Worm (Caenorhabditis elegans): ENCODE results near the gene F59B10.5.
A peak's percentile ranks its signal among the peaks of the same experiment; 100 is the strongest.

Gene F59B10.5

DNA sequence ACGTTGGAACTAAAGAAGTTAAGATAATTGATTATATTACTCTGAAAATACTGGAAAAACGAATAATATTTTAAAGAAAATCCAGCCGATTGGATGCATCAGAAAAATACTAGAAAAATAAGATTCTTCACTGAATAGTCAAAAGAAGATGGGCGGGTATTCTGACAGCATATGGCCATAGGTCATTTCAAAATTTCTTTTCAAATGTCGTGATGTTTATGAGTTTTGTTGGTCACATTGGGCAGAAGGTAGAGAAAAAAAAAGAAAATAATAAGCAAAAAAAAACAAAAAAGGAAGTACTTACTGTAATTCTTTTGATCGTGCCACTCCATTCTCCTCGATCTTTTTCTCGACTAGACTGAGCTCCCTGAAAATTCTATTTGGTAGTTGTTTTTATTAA lies at the start of gene F59B10.5:
F59B10.5 (minus strand) TSS at position 101 of the 400 bp plus-strand sequence.
- no peak for TF ChIP-seq unc-62 (GFP tag; optimal IDR thresholded peaks at IDR 0.05)

DNA sequence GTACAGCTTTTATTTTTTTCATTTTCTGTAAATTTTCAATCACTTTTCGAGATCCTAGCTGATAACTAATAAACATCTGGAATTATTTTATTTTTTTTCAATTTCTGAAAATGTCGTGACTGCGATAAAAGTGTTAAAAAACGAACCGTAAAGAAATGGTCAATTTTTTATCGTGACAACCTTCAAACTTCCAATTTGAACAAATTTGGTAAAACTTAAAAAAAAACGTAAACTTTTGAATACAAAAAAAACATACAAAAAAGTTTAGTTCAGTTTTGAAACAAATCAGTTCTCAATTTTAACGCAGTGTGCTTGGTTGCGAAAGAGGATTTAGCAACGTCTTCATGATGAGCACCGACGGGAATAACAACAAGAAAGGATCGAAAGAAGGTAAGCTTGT lies 48.5 kb upstream of the F59B10.5 start, which contains the start of gene C06A1.3:
C06A1.3 (plus strand) TSS at position 301 of the 400 bp plus-strand sequence.
- no peak for TF ChIP-seq unc-62 (GFP tag; optimal IDR thresholded peaks at IDR 0.05)

DNA sequence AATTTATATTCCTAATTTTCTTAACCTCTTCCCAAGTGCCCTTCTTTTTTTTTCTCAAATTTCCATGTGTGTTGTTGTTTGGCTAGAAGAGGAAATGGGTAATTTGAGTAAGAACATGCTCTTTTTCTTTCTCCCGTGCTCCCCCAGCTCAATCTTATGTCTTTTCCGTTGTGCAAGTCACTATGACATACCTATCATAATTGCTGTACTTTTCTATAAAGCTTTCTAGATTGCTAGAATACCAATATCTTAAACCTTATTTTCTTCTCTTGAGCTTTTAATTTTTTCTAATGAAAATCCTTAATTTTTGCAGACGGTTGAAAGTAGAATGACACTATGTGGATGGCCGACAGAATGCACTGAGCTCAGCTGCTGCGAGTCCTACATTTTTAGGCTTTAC lies 46.8 kb upstream of the F59B10.5 start, which contains the start of gene txt-13:
txt-13 (plus strand) TSS at position 301 of the 400 bp plus-strand sequence.
- no peak for TF ChIP-seq unc-62 (GFP tag; optimal IDR thresholded peaks at IDR 0.05)

ce11 chrII:10569498-10569897 lies 46.0 kb upstream of the F59B10.5 start:
- TF ChIP-seq unc-62 (GFP tag; optimal IDR thresholded peaks at IDR 0.05) = no peak

ce11 chrII:10566458-10566857 lies 43.0 kb upstream of the F59B10.5 start:
- no peak for TF ChIP-seq unc-62 (GFP tag; optimal IDR thresholded peaks at IDR 0.05)

DNA sequence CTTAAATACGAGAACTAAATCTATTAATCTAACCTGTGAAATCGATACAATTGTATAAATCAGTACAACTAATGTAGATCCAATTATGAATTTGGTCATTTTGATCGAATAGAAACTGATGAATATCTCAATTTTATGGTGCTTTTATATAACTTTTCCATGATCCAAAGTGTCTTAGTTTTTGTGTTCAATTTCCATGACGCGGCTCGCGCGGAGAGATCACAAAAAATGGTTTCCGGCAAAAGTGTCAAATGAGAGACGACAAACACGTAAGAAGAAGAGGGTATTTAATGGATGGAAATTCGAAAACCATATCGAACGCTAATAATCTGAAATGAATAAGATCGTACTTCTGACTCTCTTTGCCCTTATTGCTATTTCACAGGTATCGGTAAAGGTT lies 41.1 kb upstream of the F59B10.5 start, which contains the start of the genes C06A1.6 and C06A1.7:
C06A1.6 (minus strand) TSS at position 101 of the 400 bp plus-strand sequence.
C06A1.7 (plus strand) TSS at position 314 of the 400 bp plus-strand sequence.
- no peak for TF ChIP-seq unc-62 (GFP tag; optimal IDR thresholded peaks at IDR 0.05)

- peak; percentile 74 for TF ChIP-seq unc-62 (GFP tag; optimal IDR thresholded peaks at IDR 0.05)
Measured at ce11 chrII:10563368-10563767, 39.9 kb upstream of the F59B10.5 start, which contains the start of gene cdc-48.1. TSS of gene cdc-48.1 (minus strand) at chrII:10563407.

DNA sequence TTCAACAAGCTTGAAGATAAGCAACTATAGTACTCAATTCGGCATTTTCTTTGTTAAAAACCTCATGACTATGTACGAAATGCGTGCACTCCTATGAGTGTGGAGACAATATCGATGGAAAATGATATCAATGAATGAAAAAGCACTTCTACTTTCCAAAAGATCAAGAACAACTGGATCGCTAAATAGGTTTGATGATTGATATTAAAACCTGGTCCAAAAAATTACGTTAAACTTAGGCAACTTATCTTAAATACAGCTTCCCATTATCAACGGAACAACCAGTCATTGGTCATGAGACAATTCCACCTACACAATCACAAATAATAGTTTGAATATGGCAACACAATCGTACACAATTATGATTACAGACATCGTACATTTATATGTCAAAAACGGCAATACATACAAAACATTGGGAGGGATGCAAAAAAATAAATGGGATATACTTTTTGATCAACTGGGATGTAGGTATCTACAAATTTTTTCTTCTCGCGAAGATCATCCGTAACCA lies 36.2 kb upstream of the F59B10.5 start:
- TF ChIP-seq unc-62 (GFP tag; optimal IDR thresholded peaks at IDR 0.05) = no peak

ce11 chrII:10558962-10559415 lies 35.5 kb upstream of the F59B10.5 start:
- no peak for TF ChIP-seq unc-62 (GFP tag; optimal IDR thresholded peaks at IDR 0.05)

ce11 chrII:10558345-10558744 lies 34.9 kb upstream of the F59B10.5 start:
- no peak for TF ChIP-seq unc-62 (GFP tag; optimal IDR thresholded peaks at IDR 0.05)

DNA sequence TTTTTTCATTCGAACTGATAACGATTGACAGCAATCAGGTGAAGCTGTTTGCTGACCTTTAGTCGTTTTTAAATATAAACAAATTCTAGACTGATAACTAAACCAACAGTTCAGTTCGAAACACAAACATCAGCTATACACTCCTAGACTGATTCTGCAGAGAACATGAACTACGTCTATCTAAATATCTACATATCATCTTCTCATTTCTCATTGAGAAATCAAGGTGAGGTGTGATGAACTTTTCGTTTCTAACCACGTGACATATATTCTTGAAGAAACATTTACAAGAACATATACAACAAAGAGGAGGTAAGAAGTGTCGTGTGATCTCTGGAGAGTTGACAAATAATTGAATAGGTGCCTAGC lies 33.7 kb upstream of the F59B10.5 start:
- TF ChIP-seq unc-62 (GFP tag; optimal IDR thresholded peaks at IDR 0.05) = no peak

ce11 chrII:10556550-10557205 lies 33.2 kb upstream of the F59B10.5 start:
- TF ChIP-seq unc-62 (GFP tag; optimal IDR thresholded peaks at IDR 0.05) = no peak

DNA sequence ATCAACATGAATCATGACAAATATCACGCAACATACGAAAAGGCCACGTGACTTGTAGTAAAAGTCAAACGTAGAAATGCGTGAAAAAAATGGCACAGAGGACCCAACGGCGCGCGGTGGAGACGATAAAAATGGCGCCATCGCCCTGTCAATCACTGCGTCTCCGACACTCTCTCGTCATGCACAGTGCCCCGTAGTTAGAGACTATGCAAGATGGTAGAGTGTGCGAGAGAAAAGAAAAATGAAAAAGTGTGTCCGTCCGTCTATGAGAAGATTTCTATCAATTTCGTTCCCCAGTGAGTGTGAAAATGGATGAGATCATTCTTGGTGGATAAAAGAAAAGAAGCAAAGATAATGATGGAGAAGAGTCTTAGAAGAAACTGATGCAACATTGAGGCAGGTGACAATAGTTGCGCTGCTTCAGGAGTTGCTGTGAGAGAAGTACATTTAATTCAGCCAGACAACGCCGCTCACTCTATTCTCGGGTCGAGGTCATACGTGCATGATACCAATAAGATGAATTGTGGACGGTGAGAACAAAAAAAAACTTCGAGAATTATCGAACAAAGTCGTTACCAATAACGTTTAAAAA lies 32.1 kb upstream of the F59B10.5 start:
- no peak for TF ChIP-seq unc-62 (GFP tag; optimal IDR thresholded peaks at IDR 0.05)

ce11 chrII:10554972-10555371 lies 31.5 kb upstream of the F59B10.5 start, which contains the start of gene mnk-1:
TSS of gene mnk-1 (minus strand) at chrII:10555044.
- no peak for TF ChIP-seq unc-62 (GFP tag; optimal IDR thresholded peaks at IDR 0.05)

DNA sequence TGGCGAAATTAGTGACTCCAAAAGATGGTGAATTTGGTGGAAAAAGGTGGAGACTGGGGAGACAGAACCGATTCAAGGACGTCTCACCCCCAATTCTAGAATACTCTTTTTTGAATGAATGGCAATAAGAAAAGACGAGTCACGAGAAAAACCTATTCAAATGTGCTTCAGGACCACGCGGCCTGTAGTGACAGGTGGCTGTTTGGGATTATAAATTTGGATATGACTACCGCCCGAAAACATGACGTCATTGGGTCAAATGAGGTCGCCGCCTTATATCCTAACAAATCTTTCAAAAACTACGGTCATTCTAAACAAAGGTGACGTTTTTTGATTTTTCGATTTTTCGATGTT lies 30.5 kb upstream of the F59B10.5 start:
- TF ChIP-seq unc-62 (GFP tag; optimal IDR thresholded peaks at IDR 0.05) = no peak

ce11 chrII:10553377-10554045 lies 30.0 kb upstream of the F59B10.5 start:
- no peak for TF ChIP-seq unc-62 (GFP tag; optimal IDR thresholded peaks at IDR 0.05)
